Worm (Caenorhabditis elegans): ENCODE measurements around the gene F41E6.17.
A peak's percentile ranks its signal among the peaks of the same experiment; 100 is the strongest.

- TF ChIP-seq flt-1 (GFP tag; IDR thresholded peaks at IDR 0.05), result peak; percentile 43; the same call in 1 of the 2 replicates
- TF ChIP-seq ztf-23 (GFP tag; IDR thresholded peaks at IDR 0.05), result no peak
- no peak for TF ChIP-seq ztf-29 (GFP tag; IDR thresholded peaks at IDR 0.05)
- TF ChIP-seq cog-1 (tag; optimal IDR thresholded peaks at IDR 0.05), result no peak
- TF ChIP-seq T22C8.4 (GFP tag; IDR thresholded peaks at IDR 0.05), result no peak
- no peak for TF ChIP-seq tab-1 (GFP tag; IDR thresholded peaks at IDR 0.05)
- TF ChIP-seq ref-1 (GFP tag; conservative IDR thresholded peaks at IDR 0.05), result no peak
- TF ChIP-seq med-1 (GFP tag; optimal IDR thresholded peaks at IDR 0.05; ENCODE audit: insufficient read depth), result no peak
- no peak for TF ChIP-seq klf-2 (GFP tag; conservative IDR thresholded peaks at IDR 0.05)
Measured at ce11 chrV:8594105-8594964, 29.6 kb upstream of the F41E6.17 start, which contains the start of gene tag-196.
